Fruit fly (Drosophila melanogaster) whole organism, embryonic: ENCODE measurements around the gene CG34429.
A peak's percentile ranks its signal among the peaks of the same experiment; 100 is the strongest.

ENCODE experiments used
- Atf3 ChIP-seq: fragments of 200-800 bp; sonication (Bioruptor generic); optimal IDR thresholded peaks from 3 replicates; lab custom pipeline; 2016; ENCODE audit warnings: missing biosample characterization, missing genetic modification characterization
- B-H2 ChIP-seq: fragments of 200-800 bp; sonication (Bioruptor generic); optimal IDR thresholded peaks from 2 replicates; lab custom pipeline; 2018; ENCODE audit warnings: missing biosample characterization, mild to moderate bottlenecking, missing genetic modification characterization
- CG10979 ChIP-seq: fragments of 200-800 bp; sonication (Bioruptor generic); optimal IDR thresholded peaks from 2 replicates; lab custom pipeline; 2018; ENCODE audit warnings: missing biosample characterization, mild to moderate bottlenecking, missing genetic modification characterization, moderate library complexity
- CG12071 ChIP-seq: fragments of 200-800 bp; sonication (Bioruptor generic); optimal IDR thresholded peaks from 3 replicates; lab custom pipeline; 2018; ENCODE audit warnings: missing biosample characterization, mild to moderate bottlenecking, missing genetic modification characterization
- CG13424 ChIP-seq: fragments of 200-800 bp; sonication (Bioruptor generic); optimal IDR thresholded peaks from 2 replicates; lab custom pipeline; 2019; ENCODE audit warnings: missing biosample characterization, mild to moderate bottlenecking, missing genetic modification characterization, moderate library complexity
- CG15269 ChIP-seq: fragments of 200-800 bp; sonication (Bioruptor generic); optimal IDR thresholded peaks from 2 replicates; lab custom pipeline; 2018; ENCODE audit warnings: missing biosample characterization, mild to moderate bottlenecking, missing genetic modification characterization, moderate library complexity
- CG1647 ChIP-seq: fragments of 200-800 bp; sonication (Bioruptor generic); optimal IDR thresholded peaks from 3 replicates; lab custom pipeline; 2016; ENCODE audit warnings: missing biosample characterization, missing genetic modification characterization
- CG17802 ChIP-seq: fragments of 200-800 bp; sonication (Bioruptor generic); optimal IDR thresholded peaks from 2 replicates; lab custom pipeline; 2018; ENCODE audit warnings: missing biosample characterization, mild to moderate bottlenecking, missing genetic modification characterization, moderate library complexity
- CG17912 ChIP-seq: fragments of 200-800 bp; sonication (Bioruptor generic); optimal IDR thresholded peaks from 2 replicates; lab custom pipeline; 2018; ENCODE audit warnings: missing biosample characterization, mild to moderate bottlenecking, missing genetic modification characterization
- CG18011 ChIP-seq: fragments of 200-800 bp; sonication (Bioruptor generic); optimal IDR thresholded peaks from 2 replicates; lab custom pipeline; 2017; ENCODE audit warnings: missing biosample characterization, missing genetic modification characterization, mild to moderate bottlenecking, moderate library complexity, missing genotype
- CG18262 ChIP-seq: fragments of 200-800 bp; optimal IDR thresholded peaks from 3 replicates; lab custom pipeline; 2019; ENCODE audit warnings: missing biosample characterization, mild to moderate bottlenecking, missing genetic modification characterization, moderate library complexity
- CG2875 ChIP-seq: fragments of 200-800 bp; sonication (Bioruptor generic); optimal IDR thresholded peaks from 2 replicates; lab custom pipeline; 2017; ENCODE audit warnings: missing biosample characterization, mild to moderate bottlenecking, missing genetic modification characterization, missing genetic modification reagents
- CG34422 ChIP-seq: fragments of 200-800 bp; sonication (Bioruptor generic); IDR thresholded peaks from 3 replicates; pipeline ENCODE4 v1.3.6; 2022; ENCODE audit warnings: missing biosample characterization, missing genetic modification characterization
- CG3726 ChIP-seq: fragments of 200-800 bp; sonication (Bioruptor generic); IDR thresholded peaks from 3 replicates; pipeline ENCODE4, ENCODE4 v1.3.6; 2022; ENCODE audit warnings: missing biosample characterization, missing genetic modification characterization
- CG42726 ChIP-seq: fragments of 200-800 bp; sonication (Bioruptor generic); IDR thresholded peaks from 2 replicates; pipeline ENCODE4 v1.3.6; 2022; ENCODE audit warnings: missing biosample characterization, missing genetic modification characterization; ENCODE audit not compliant: partially characterized antibody
- CG5180 ChIP-seq: fragments of 200-800 bp; sonication (Bioruptor generic); optimal IDR thresholded peaks from 3 replicates; lab custom pipeline; 2017; ENCODE audit warnings: missing biosample characterization, missing genetic modification characterization, mild to moderate bottlenecking, moderate library complexity, missing genetic modification reagents
- CG5245 ChIP-seq: fragments of 200-800 bp; sonication (Bioruptor generic); optimal IDR thresholded peaks from 3 replicates; lab custom pipeline; 2016; ENCODE audit warnings: missing biosample characterization, missing genetic modification characterization
- CG6654 ChIP-seq: fragments of 200-800 bp; sonication (Bioruptor generic); optimal IDR thresholded peaks from 2 replicates; lab custom pipeline; 2017; ENCODE audit warnings: missing biosample characterization, mild to moderate bottlenecking, missing genetic modification characterization
- CG8388 ChIP-seq: fragments of 200-800 bp; sonication (Bioruptor generic); optimal IDR thresholded peaks from 2 replicates; lab custom pipeline; 2019; ENCODE audit warnings: missing biosample characterization, mild to moderate bottlenecking, missing genetic modification characterization, moderate library complexity
- D ChIP-seq, 2 experiments: fragments of 200-800 bp in 1 of 2; fragments of >200 bp in 1 of 2; sonication (Bioruptor generic) in 1 of 2; optimal IDR thresholded peaks; 2 replicates in 1 of 2; 3 replicates in 1 of 2; lab custom pipeline; 2017; ENCODE audit warnings: mild to moderate bottlenecking in 1 of 2, missing biosample characterization in 1 of 2, missing genetic modification characterization in 1 of 2, missing genetic modification reagents in 1 of 2
- Dek ChIP-seq: fragments of 200-800 bp; sonication (Bioruptor generic); optimal IDR thresholded peaks from 3 replicates; lab custom pipeline; 2019; ENCODE audit warnings: missing biosample characterization, mild to moderate bottlenecking, missing genetic modification characterization, moderate library complexity
- Dref ChIP-seq: fragments of 200-800 bp; sonication (Bioruptor generic); IDR thresholded peaks from 2 replicates; pipeline ENCODE4 v1.3.6; 2022; ENCODE audit warnings: missing biosample characterization, missing genetic modification characterization
- HHEX ChIP-seq: fragments of 200-800 bp; sonication (Bioruptor generic); optimal IDR thresholded peaks from 3 replicates; lab custom pipeline; 2017; ENCODE audit warnings: missing biosample characterization, mild to moderate bottlenecking, missing genetic modification characterization, missing genetic modification reagents
- HmgZ ChIP-seq: fragments of 200-800 bp; sonication (Bioruptor generic); optimal IDR thresholded peaks from 2 replicates; lab custom pipeline; 2018; ENCODE audit warnings: missing biosample characterization, mild to moderate bottlenecking, missing genetic modification characterization
- Hr51 ChIP-seq, 2 experiments: fragments of 200-800 bp; sonication (Bioruptor generic); optimal IDR thresholded peaks; 2 replicates in 1 of 2; 3 replicates in 1 of 2; lab custom pipeline; 2016 to 2018; ENCODE audit warnings: missing biosample characterization in 2 of 2, missing genetic modification characterization in 2 of 2, mild to moderate bottlenecking in 1 of 2, moderate library complexity in 1 of 2
- Meics ChIP-seq: fragments of 200-800 bp; sonication (Bioruptor generic); optimal IDR thresholded peaks from 2 replicates; lab custom pipeline; 2017; ENCODE audit warnings: missing biosample characterization, mild to moderate bottlenecking, missing genetic modification characterization
- NFAT ChIP-seq: fragments of 200-800 bp; sonication (Bioruptor generic); IDR thresholded peaks from 2 replicates; pipeline ENCODE4 v1.3.6; 2022; ENCODE audit warnings: missing biosample characterization, missing genetic modification characterization
- Ptx1 ChIP-seq: fragments of 200-800 bp; sonication (Bioruptor generic); IDR thresholded peaks from 2 replicates; pipeline ENCODE4 v1.3.6; 2022; ENCODE audit warnings: missing biosample characterization, missing genetic modification characterization
- Sin3A ChIP-seq: fragments of >200 bp; optimal IDR thresholded peaks from 2 replicates; lab custom pipeline; 2018
- YL-1 ChIP-seq: fragments of 200-800 bp; sonication (Bioruptor generic); optimal IDR thresholded peaks from 3 replicates; lab custom pipeline; 2017; ENCODE audit warnings: missing biosample characterization, mild to moderate bottlenecking, missing genetic modification characterization
- da ChIP-seq: fragments of 200-800 bp; sonication (Bioruptor generic); optimal IDR thresholded peaks from 2 replicates; lab custom pipeline; 2016; ENCODE audit warnings: missing biosample characterization, missing genetic modification characterization
- dan ChIP-seq: fragments of 200-800 bp; sonication (Bioruptor generic); IDR thresholded peaks from 2 replicates; pipeline ENCODE4 v1.3.6; 2022; ENCODE audit warnings: missing biosample characterization, missing genetic modification characterization
- dati ChIP-seq: fragments of 200-800 bp; sonication (Bioruptor generic); IDR thresholded peaks from 2 replicates; pipeline ENCODE4 v1.3.6; 2022; ENCODE audit warnings: missing biosample characterization, missing genetic modification characterization
- dpn ChIP-seq, 2 experiments: fragments of 200-800 bp; sonication (Bioruptor generic); optimal IDR thresholded peaks; 3 replicates each; lab custom pipeline; 2016; ENCODE audit warnings: missing biosample characterization in 2 of 2, missing genetic modification characterization in 2 of 2
- fu2 ChIP-seq: fragments of 200-800 bp; sonication (Bioruptor generic); optimal IDR thresholded peaks from 2 replicates; lab custom pipeline; 2016; ENCODE audit warnings: missing biosample characterization, missing genetic modification characterization
- hb ChIP-seq: fragments of 200-800 bp; sonication (Bioruptor generic); IDR thresholded peaks from 3 replicates; pipeline ENCODE4 v1.3.6; 2022; ENCODE audit warnings: missing biosample characterization, missing genetic modification characterization; ENCODE audit not compliant: partially characterized antibody
- ind ChIP-seq: fragments of 200-800 bp; sonication (Bioruptor generic); optimal IDR thresholded peaks from 3 replicates; lab custom pipeline; 2016; ENCODE audit warnings: missing biosample characterization, missing genetic modification characterization
- inv ChIP-seq: fragments of 200-800 bp; sonication (Bioruptor generic); IDR thresholded peaks from 2 replicates; pipeline ENCODE4 v1.3.6; 2022; ENCODE audit warnings: missing biosample characterization, missing genetic modification characterization; ENCODE audit not compliant: partially characterized antibody
- jumu ChIP-seq: fragments of 200-800 bp; sonication (Bioruptor generic); optimal IDR thresholded peaks from 3 replicates; lab custom pipeline; 2016; ENCODE audit warnings: missing biosample characterization, missing genetic modification characterization
- kni ChIP-seq: fragments of 200-800 bp; sonication (Bioruptor generic); optimal IDR thresholded peaks from 3 replicates; lab custom pipeline; 2017; ENCODE audit warnings: mild to moderate bottlenecking, missing biosample characterization, missing genetic modification reagents, missing genetic modification characterization
- maf-S ChIP-seq: fragments of 200-800 bp; sonication (Bioruptor generic); optimal IDR thresholded peaks from 2 replicates; lab custom pipeline; 2016; ENCODE audit warnings: missing biosample characterization, missing genetic modification characterization
- mirr ChIP-seq: fragments of 200-800 bp; sonication (Bioruptor generic); optimal IDR thresholded peaks from 3 replicates; lab custom pipeline; 2018; ENCODE audit warnings: missing biosample characterization, mild to moderate bottlenecking, missing genetic modification characterization
- nom ChIP-seq: fragments of 200-800 bp; sonication (Bioruptor generic); optimal IDR thresholded peaks from 2 replicates; lab custom pipeline; 2017; ENCODE audit warnings: missing biosample characterization, missing genetic modification characterization, mild to moderate bottlenecking, moderate library complexity, missing genetic modification reagents
- peb ChIP-seq: fragments of 200-800 bp; sonication (Bioruptor generic); IDR thresholded peaks from 2 replicates; pipeline ENCODE4 v1.3.6; 2022; ENCODE audit warnings: missing biosample characterization, missing genetic modification characterization
- pho ChIP-seq: fragments of 200-800 bp; sonication (Bioruptor generic); optimal IDR thresholded peaks from 2 replicates; lab custom pipeline; 2016; ENCODE audit warnings: missing biosample characterization, missing genetic modification characterization
- pnt ChIP-seq: fragments of 200-800 bp; sonication (Bioruptor generic); optimal IDR thresholded peaks from 3 replicates; lab custom pipeline; 2016; ENCODE audit warnings: missing biosample characterization, missing genetic modification characterization
- pros ChIP-seq: fragments of 200-800 bp; sonication (Bioruptor generic); optimal IDR thresholded peaks from 3 replicates; lab custom pipeline; 2019; ENCODE audit warnings: missing biosample characterization, mild to moderate bottlenecking, missing genetic modification characterization, moderate library complexity
- pzg ChIP-seq: fragments of 200-800 bp; sonication (Bioruptor generic); optimal IDR thresholded peaks from 3 replicates; lab custom pipeline; 2018; ENCODE audit warnings: missing biosample characterization, mild to moderate bottlenecking, missing genetic modification characterization, moderate library complexity
- run ChIP-seq: fragments of 200-800 bp; sonication (Bioruptor generic); optimal IDR thresholded peaks from 3 replicates; lab custom pipeline; 2018; ENCODE audit warnings: missing biosample characterization, mild to moderate bottlenecking, missing genetic modification characterization
- tin ChIP-seq: fragments of 200-800 bp; sonication (Bioruptor generic); optimal IDR thresholded peaks from 3 replicates; lab custom pipeline; 2016; ENCODE audit warnings: missing biosample characterization, missing genetic modification characterization

The CG34429 gene

dm6 chr3L:13044335-13044814 is 18.5 kb upstream of the CG34429 start, which contains the start of gene Syx13 (continued):
- peak; percentile 26 for TF ChIP-seq nom
- TF ChIP-seq CG42726 (GFP tag; lab: Robert Waterston, UW) = peak; percentile 77
- peak; percentile 11 for TF ChIP-seq CG10979 (tag; lab: Kevin White, UChicago)
- no peak for TF ChIP-seq CG17912 (GFP tag; lab: Kevin White, UChicago)
- no peak for TF ChIP-seq CG18011 (GFP tag; lab: Kevin White, UChicago)
- TF ChIP-seq HHEX (GFP tag; lab: Kevin White, UChicago) = peak; percentile 1
- TF ChIP-seq CG5180 = peak; percentile 39
- peak; percentile 94 for TF ChIP-seq Dref (GFP tag; lab: Robert Waterston, UW)
- no peak for TF ChIP-seq dati (GFP tag; lab: Robert Waterston, UW)
- peak; percentile 95 for TF ChIP-seq YL-1 (GFP tag; lab: Kevin White, UChicago)
- no peak for TF ChIP-seq CG13424 (tag; lab: Kevin White, UChicago)
- peak; percentile 24 for TF ChIP-seq mirr (GFP tag; lab: Kevin White, UChicago)
- TF ChIP-seq Atf3 (GFP tag; lab: Kevin White, UChicago) = no peak
- no peak for TF ChIP-seq dan (GFP tag; lab: Robert Waterston, UW)
- TF ChIP-seq Hr51 (GFP tag; optimal IDR thresholded peaks at IDR 0.05; lab: Kevin White, UChicago) = no peak
- peak; percentile 57 for TF ChIP-seq Sin3A (lab: Kevin White, UChicago)
- no peak for TF ChIP-seq CG3726 (GFP tag; lab: Robert Waterston, UW)
- TF ChIP-seq Dek (tag; lab: Kevin White, UChicago) = peak; percentile 3
- TF ChIP-seq jumu (GFP tag; lab: Kevin White, UChicago) = no peak
- TF ChIP-seq run (tag; lab: Kevin White, UChicago) = no peak
- TF ChIP-seq D (optimal IDR thresholded peaks at IDR 0.05; lab: Kevin White, UChicago) = no peak
- no peak for TF ChIP-seq D (GFP tag; optimal IDR thresholded peaks at IDR 0.05; lab: Kevin White, UChicago)
- no peak for TF ChIP-seq peb (GFP tag; lab: Robert Waterston, UW)
- no peak for TF ChIP-seq da (GFP tag; lab: Kevin White, UChicago)
- no peak for TF ChIP-seq CG5245 (GFP tag; lab: Kevin White, UChicago)
- no peak for TF ChIP-seq CG1647 (GFP tag; lab: Kevin White, UChicago)
- TF ChIP-seq ind (GFP tag; lab: Kevin White, UChicago) = no peak
- TF ChIP-seq pzg = peak; percentile 87
- TF ChIP-seq CG15269 = no peak
- TF ChIP-seq CG8388 (GFP tag; lab: Kevin White, UChicago) = no peak
- TF ChIP-seq Meics (GFP tag; lab: Kevin White, UChicago) = no peak
- no peak for TF ChIP-seq fu2
- TF ChIP-seq CG17802 (tag; lab: Kevin White, UChicago) = no peak
- TF ChIP-seq maf-S (GFP tag; lab: Kevin White, UChicago) = no peak
- TF ChIP-seq CG34422 (GFP tag; lab: Robert Waterston, UW) = peak; percentile 86
- no peak for TF ChIP-seq tin (GFP tag; lab: Kevin White, UChicago)
- peak; percentile 64; the same call in 2 of the 3 replicates for TF ChIP-seq hb (GFP tag; lab: Robert Waterston, UW)
- TF ChIP-seq inv (GFP tag; lab: Robert Waterston, UW) = peak; percentile 73
- TF ChIP-seq CG18262 (tag; lab: Kevin White, UChicago) = peak; percentile 25
- no peak for TF ChIP-seq CG2875 (GFP tag; lab: Kevin White, UChicago)
- TF ChIP-seq dpn (GFP tag; optimal IDR thresholded peaks at IDR 0.05; lab: Kevin White, UChicago) = peak in 1 of 2 experiments; percentile 8
- TF ChIP-seq pnt (GFP tag; lab: Kevin White, UChicago) = no peak
- TF ChIP-seq pros (GFP tag; lab: Kevin White, UChicago) = peak; percentile 34
- TF ChIP-seq NFAT = no peak
- no peak for TF ChIP-seq Ptx1 (GFP tag; lab: Robert Waterston, UW)
- TF ChIP-seq CG12071 = no peak
- no peak for TF ChIP-seq CG6654 (GFP tag; lab: Kevin White, UChicago)
- no peak for TF ChIP-seq pho
- TF ChIP-seq kni = peak; percentile 62
- peak; percentile 69 for TF ChIP-seq HmgZ
- peak; percentile 13 for TF ChIP-seq B-H2 (GFP tag; lab: Kevin White, UChicago)
